Worm (Caenorhabditis elegans) whole organism, L2 larva: ENCODE data around the gene vps-11.

ENCODE experiments used
- C34F6.9 ChIP-seq: fragments of 150-350 bp; optimal IDR thresholded peaks from 2 replicates; lab custom pipeline; 2014; ENCODE audit warnings: missing biosample characterization, missing genetic modification characterization
- F13H6.1 ChIP-seq: sonication (generic microtip); optimal IDR thresholded peaks from 2 replicates; lab custom pipeline; 2016; ENCODE audit warnings: missing genetic modification characterization, missing compliant biosample characterization
- R02D3.7 ChIP-seq: fragments of 150-350 bp; optimal IDR thresholded peaks from 2 replicates; lab custom pipeline; 2014; ENCODE audit warnings: missing biosample characterization, missing genetic modification characterization
- Y55F3AM.14 ChIP-seq: fragments of 200-800 bp; sonication (Bioruptor generic); optimal IDR thresholded peaks from 2 replicates; lab custom pipeline; 2018; ENCODE audit warnings: mild to moderate bottlenecking, missing genetic modification characterization, missing compliant biosample characterization
- ZK546.5 ChIP-seq: sonication (generic microtip); optimal IDR thresholded peaks from 2 replicates; lab custom pipeline; 2017; ENCODE audit warnings: missing biosample characterization, missing genetic modification characterization
- alr-1 ChIP-seq: fragments of 150-350 bp; optimal IDR thresholded peaks from 2 replicates; lab custom pipeline; 2014; ENCODE audit warnings: missing biosample characterization, missing genetic modification characterization
- aly-2 ChIP-seq: fragments of 150-350 bp; optimal IDR thresholded peaks from 2 replicates; lab custom pipeline; 2014; ENCODE audit warnings: missing biosample characterization, missing genetic modification characterization
- ama-1 ChIP-seq: fragments of 150-350 bp; optimal IDR thresholded peaks from 2 replicates; lab custom pipeline; 2018; ENCODE audit warnings: inconsistent platforms
- blmp-1 ChIP-seq: sonication (generic microtip); optimal IDR thresholded peaks from 2 replicates; lab custom pipeline; 2017; ENCODE audit warnings: missing genetic modification characterization, mild to moderate bottlenecking, missing compliant biosample characterization, antibody characterized with exemption, moderate library complexity; ENCODE audit not compliant: insufficient read depth
- crh-2 ChIP-seq: sonication (generic microtip); optimal IDR thresholded peaks from 2 replicates; lab custom pipeline; 2017; ENCODE audit warnings: missing biosample characterization, missing genetic modification characterization
- dmd-4 ChIP-seq: sonication (generic microtip); optimal IDR thresholded peaks from 2 replicates; lab custom pipeline; 2017; ENCODE audit warnings: missing biosample characterization, missing genetic modification characterization
- egl-27 ChIP-seq: sonication (generic microtip); optimal IDR thresholded peaks from 3 replicates; lab custom pipeline; 2017; ENCODE audit warnings: missing biosample characterization, missing genetic modification reagents, missing genetic modification characterization
- elt-1 ChIP-seq: fragments of 150-350 bp; optimal IDR thresholded peaks from 2 replicates; lab custom pipeline; 2014; ENCODE audit warnings: missing biosample characterization, missing genetic modification characterization
- elt-3 ChIP-seq: sonication (generic microtip); optimal IDR thresholded peaks from 2 replicates; lab custom pipeline; 2017; ENCODE audit warnings: missing biosample characterization, missing genetic modification characterization
- fos-1 ChIP-seq: fragments of 150-350 bp; optimal IDR thresholded peaks from 2 replicates; lab custom pipeline; 2014; ENCODE audit warnings: missing biosample characterization, missing genetic modification characterization
- gmeb-1 ChIP-seq: fragments of 150-350 bp; optimal IDR thresholded peaks from 2 replicates; lab custom pipeline; 2014; ENCODE audit warnings: missing biosample characterization, missing genetic modification characterization
- lin-13 ChIP-seq: fragments of 150-350 bp; optimal IDR thresholded peaks from 2 replicates; lab custom pipeline; 2014; ENCODE audit warnings: missing biosample characterization, missing genetic modification reagents, missing genetic modification characterization
- lin-39 ChIP-seq: fragments of 150-350 bp; optimal IDR thresholded peaks from 2 replicates; lab custom pipeline; 2014; ENCODE audit warnings: missing biosample characterization, missing genetic modification reagents, missing genetic modification characterization
- lsy-2 ChIP-seq, 2 experiments: fragments of 150-350 bp in 1 of 2; sonication (generic microtip) in 1 of 2; optimal IDR thresholded peaks; 2 replicates each; lab custom pipeline; 2014 to 2017; ENCODE audit warnings: missing biosample characterization in 2 of 2, missing genetic modification characterization in 2 of 2
- mab-5 ChIP-seq: fragments of 150-350 bp; optimal IDR thresholded peaks from 2 replicates; lab custom pipeline; 2014; ENCODE audit warnings: missing biosample characterization, missing genetic modification characterization
- mdl-1 ChIP-seq, 2 experiments: fragments of 150-350 bp in 1 of 2; sonication (generic microtip) in 1 of 2; optimal IDR thresholded peaks; 2 replicates each; lab custom pipeline; 2017; ENCODE audit warnings: missing biosample characterization in 2 of 2, missing genetic modification characterization in 2 of 2
- nhr-10 ChIP-seq: sonication (generic microtip); optimal IDR thresholded peaks from 2 replicates; lab custom pipeline; 2017; ENCODE audit warnings: missing biosample characterization, missing genetic modification characterization
- nhr-12 ChIP-seq: fragments of 150-350 bp; optimal IDR thresholded peaks from 2 replicates; lab custom pipeline; 2014; ENCODE audit warnings: missing biosample characterization, missing genetic modification characterization
- nhr-129 ChIP-seq: fragments of 150-350 bp; optimal IDR thresholded peaks from 2 replicates; lab custom pipeline; 2014; ENCODE audit warnings: missing biosample characterization, missing genetic modification characterization
- nhr-23 ChIP-seq: fragments of 150-350 bp; optimal IDR thresholded peaks from 2 replicates; lab custom pipeline; 2014; ENCODE audit warnings: missing biosample characterization, missing genetic modification reagents, missing genetic modification characterization
- nhr-25 ChIP-seq: fragments of 150-350 bp; sonication (generic microtip); optimal IDR thresholded peaks from 3 replicates; lab custom pipeline; 2014; ENCODE audit warnings: missing biosample characterization, missing genetic modification characterization
- nhr-6 ChIP-seq: fragments of 150-350 bp; optimal IDR thresholded peaks from 2 replicates; lab custom pipeline; 2014; ENCODE audit warnings: missing biosample characterization, missing genetic modification characterization
- nhr-77 ChIP-seq: fragments of 150-350 bp; optimal IDR thresholded peaks from 2 replicates; lab custom pipeline; 2014; ENCODE audit warnings: missing biosample characterization, missing genetic modification characterization
- peb-1 ChIP-seq: fragments of 150-350 bp; optimal IDR thresholded peaks from 2 replicates; lab custom pipeline; 2014; ENCODE audit warnings: missing biosample characterization, missing genetic modification characterization
- skn-1 ChIP-seq: sonication (generic microtip); optimal IDR thresholded peaks from 2 replicates; lab custom pipeline; 2017; ENCODE audit warnings: missing biosample characterization, missing genetic modification characterization
- sma-9 ChIP-seq, 2 experiments: fragments of 150-350 bp in 1 of 2; sonication (generic microtip) in 1 of 2; optimal IDR thresholded peaks; 2 replicates each; lab custom pipeline; 2014 to 2016; ENCODE audit warnings: missing genetic modification characterization in 2 of 2, mild to moderate bottlenecking in 1 of 2, missing biosample characterization in 1 of 2, missing compliant biosample characterization in 1 of 2, missing genetic modification reagents in 1 of 2, moderate library complexity in 1 of 2
- snpc-4 ChIP-seq: fragments of 150-350 bp; optimal IDR thresholded peaks from 2 replicates; lab custom pipeline; 2014; ENCODE audit warnings: missing biosample characterization, missing genetic modification characterization
- zag-1 ChIP-seq: fragments of 150-350 bp; optimal IDR thresholded peaks from 2 replicates; lab custom pipeline; 2014; ENCODE audit warnings: missing biosample characterization, missing genetic modification characterization
- ztf-1 ChIP-seq: fragments of 200-800 bp; sonication (Bioruptor generic); conservative IDR thresholded peaks from 2 replicates; pipeline ENCODE4 v1.3.6; 2022; ENCODE audit warnings: missing genetic modification characterization, missing compliant biosample characterization

vps-11 gene

ce11 chrII:10766773-10767172, 26.5 kb downstream of the vps-11 start:
- TF ChIP-seq nhr-6 (no peak), egl-27 (tag; lab: Kevin White, UChicago) (no peak), aly-2 (no peak), F13H6.1 (tag; lab: Kevin White, UChicago) (no peak), crh-2 (tag; lab: Kevin White, UChicago) (no peak)

ce11 chrII:10765238-10765637, 28.1 kb downstream of the vps-11 start:
- no peak for TF ChIP-seq elt-3 (tag; lab: Kevin White, UChicago)
- TF ChIP-seq R02D3.7 (tag; lab: Kevin White, UChicago), result no peak
- TF ChIP-seq mdl-1 (tag; optimal IDR thresholded peaks at IDR 0.05; lab: Kevin White, UChicago), result no peak

DNA sequence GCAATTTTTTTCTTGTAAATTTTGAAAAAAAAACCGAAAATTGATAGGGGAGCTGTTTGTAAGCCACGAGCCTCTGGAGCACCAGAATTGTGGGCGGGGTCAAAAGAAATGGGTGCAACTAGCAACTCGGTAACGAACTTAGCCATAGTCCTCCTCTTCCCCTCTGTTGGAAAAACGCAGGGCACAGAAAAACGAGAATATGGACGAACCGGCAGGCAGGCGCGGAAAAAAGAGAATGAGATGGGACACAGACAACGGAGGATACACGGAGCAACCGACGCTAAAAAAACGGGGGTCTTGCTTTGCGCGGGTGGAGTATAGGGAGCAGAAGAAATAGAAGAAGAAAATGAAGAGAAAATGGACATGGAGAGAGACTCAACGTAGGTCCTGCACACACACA, 31.6 kb downstream of the vps-11 start:
- TF ChIP-seq peb-1 (tag; lab: Kevin White, UChicago), result no peak
- no peak for TF ChIP-seq snpc-4 (tag; lab: Kevin White, UChicago)
- no peak for TF ChIP-seq lin-13
- TF ChIP-seq F13H6.1 (tag; lab: Kevin White, UChicago), result no peak
- TF ChIP-seq sma-9 (GFP tag; optimal IDR thresholded peaks at IDR 0.05; lab: Kevin White, UChicago), result no peak
- TF ChIP-seq sma-9 (tag; optimal IDR thresholded peaks at IDR 0.05; lab: Kevin White, UChicago), result no peak

DNA sequence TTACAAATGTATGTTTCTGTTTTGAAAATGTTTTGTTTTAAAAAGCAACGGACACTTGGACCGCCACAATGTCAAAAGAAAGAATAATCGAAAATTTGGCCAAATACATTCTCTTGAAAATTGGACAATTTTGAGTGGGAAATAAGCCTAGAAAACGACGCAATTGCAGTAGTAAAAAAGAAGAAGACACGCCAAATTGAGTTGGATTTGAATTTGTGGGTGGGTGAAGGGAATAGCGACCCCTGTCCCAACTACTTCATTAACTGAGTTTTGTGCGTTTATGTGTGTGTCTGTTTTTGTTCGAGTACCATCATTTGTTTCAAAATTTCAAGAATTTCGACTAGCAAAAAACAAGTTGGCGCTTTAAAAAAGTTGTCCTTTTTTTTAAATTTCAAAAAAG, 32.5 kb downstream of the vps-11 start:
- TF ChIP-seq lin-39, result no peak
- no peak for TF ChIP-seq zag-1 (tag; lab: Kevin White, UChicago)
- no peak for TF ChIP-seq nhr-129 (tag; lab: Kevin White, UChicago)
- no peak for TF ChIP-seq nhr-10 (tag; lab: Kevin White, UChicago)
- TF ChIP-seq blmp-1 (tag; lab: Kevin White, UChicago), result no peak

DNA sequence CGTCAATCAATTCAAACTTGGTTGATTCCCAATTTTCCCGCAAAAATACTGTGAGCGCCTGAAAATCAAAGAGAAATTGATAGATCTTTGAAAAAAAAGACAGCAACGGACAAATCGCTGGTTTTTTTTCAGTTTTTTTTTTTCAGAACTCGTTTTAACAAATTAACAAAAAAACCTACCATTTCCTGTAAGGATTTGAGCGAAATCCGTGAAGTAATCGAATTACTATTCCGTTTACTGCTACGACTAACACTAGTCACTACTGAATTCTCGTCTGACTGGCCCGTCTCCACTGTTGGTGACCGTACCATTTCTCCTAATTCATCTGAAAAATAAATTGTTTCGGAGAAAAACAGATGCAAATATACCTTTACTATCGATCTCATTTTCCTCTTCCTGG, 33.9 kb downstream of the vps-11 start:
- no peak for TF ChIP-seq skn-1 (tag; lab: Kevin White, UChicago)
- no peak for TF ChIP-seq alr-1 (tag; lab: Kevin White, UChicago)
- TF ChIP-seq aly-2, result no peak
- no peak for TF ChIP-seq nhr-12 (tag; lab: Kevin White, UChicago)
- TF ChIP-seq elt-3 (tag; lab: Kevin White, UChicago), result no peak
- no peak for TF ChIP-seq gmeb-1 (tag; lab: Kevin White, UChicago)
- no peak for TF ChIP-seq dmd-4
- TF ChIP-seq egl-27 (tag; lab: Kevin White, UChicago), result no peak
- no peak for TF ChIP-seq snpc-4 (tag; lab: Kevin White, UChicago)
- TF ChIP-seq nhr-6, result no peak
- TF ChIP-seq lin-13, result no peak
- TF ChIP-seq, all 48 proteins: peak for 0

DNA sequence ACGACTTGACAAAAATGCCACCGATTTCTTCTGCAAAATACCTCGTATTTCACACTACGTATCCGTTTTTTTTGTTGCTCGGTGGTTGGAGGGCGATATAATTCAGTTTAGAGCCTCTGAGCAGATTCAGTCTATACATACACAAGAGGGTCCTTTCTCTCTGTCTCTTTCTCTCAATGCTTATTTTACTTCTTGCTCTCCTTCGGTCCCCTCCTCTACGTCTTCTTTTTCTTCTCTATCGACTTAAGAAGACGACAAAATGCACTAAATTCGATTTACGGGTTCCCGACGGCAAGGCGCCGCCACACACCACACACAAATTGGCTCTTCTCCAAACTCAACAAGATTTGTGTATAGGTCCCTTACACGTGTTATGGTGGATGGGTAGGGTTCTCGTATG, 34.3 kb downstream of the vps-11 start:
- peak; percentile 18 for TF ChIP-seq F13H6.1 (tag; lab: Kevin White, UChicago)
- no peak for TF ChIP-seq snpc-4 (tag; lab: Kevin White, UChicago)
- peak; percentile 22 for TF ChIP-seq sma-9 (GFP tag; optimal IDR thresholded peaks at IDR 0.05; lab: Kevin White, UChicago)
- no peak for TF ChIP-seq sma-9 (tag; optimal IDR thresholded peaks at IDR 0.05; lab: Kevin White, UChicago)
- TF ChIP-seq dmd-4, result no peak

DNA sequence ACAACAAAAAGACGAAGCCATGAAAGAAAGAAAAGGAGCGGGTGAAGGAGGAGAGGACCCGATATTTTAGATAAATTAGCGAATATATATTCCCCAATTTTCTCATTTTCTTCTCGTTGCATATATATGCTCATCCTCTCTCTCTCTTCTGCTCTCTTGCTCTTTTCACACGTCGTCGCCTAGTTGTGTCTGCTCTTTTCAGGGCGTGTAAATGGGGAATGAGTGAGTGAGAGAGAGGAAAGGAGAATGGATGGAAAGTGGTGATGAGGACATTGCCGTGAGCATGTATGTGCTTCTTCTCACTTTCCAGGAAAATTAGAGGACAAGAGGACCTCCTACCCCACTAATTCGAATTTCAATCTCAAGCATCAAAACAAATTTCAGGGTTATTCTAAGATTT, 37.8 kb downstream of the vps-11 start:
- no peak for TF ChIP-seq elt-3 (tag; lab: Kevin White, UChicago)
- TF ChIP-seq lsy-2 (tag; optimal IDR thresholded peaks at IDR 0.05; lab: Kevin White, UChicago), result no peak
- TF ChIP-seq nhr-6, result no peak
- no peak for TF ChIP-seq Y55F3AM.14 (GFP tag; lab: Kevin White, UChicago)
- TF ChIP-seq nhr-23 (tag; lab: Kevin White, UChicago), result no peak
- no peak for TF ChIP-seq elt-1 (tag; lab: Kevin White, UChicago)
- no peak for TF ChIP-seq gmeb-1 (tag; lab: Kevin White, UChicago)
- no peak for TF ChIP-seq fos-1 (tag; lab: Kevin White, UChicago)
- no peak for TF ChIP-seq blmp-1 (tag; lab: Kevin White, UChicago)
- TF ChIP-seq ZK546.5 (tag; lab: Kevin White, UChicago), result no peak
- no peak for TF ChIP-seq nhr-77
- no peak for TF ChIP-seq ama-1
- no peak for TF ChIP-seq mab-5
- TF ChIP-seq ztf-1, result no peak
- no peak for TF ChIP-seq alr-1 (tag; lab: Kevin White, UChicago)
- TF ChIP-seq nhr-25 (tag; lab: Kevin White, UChicago), result no peak
- peak; percentile 36 for TF ChIP-seq C34F6.9 (tag; lab: Kevin White, UChicago)
- no peak for TF ChIP-seq lin-13
- TF ChIP-seq crh-2 (tag; lab: Kevin White, UChicago), result peak; percentile 5
- TF ChIP-seq egl-27 (tag; lab: Kevin White, UChicago), result no peak
- TF ChIP-seq aly-2, result no peak
- TF ChIP-seq nhr-129 (tag; lab: Kevin White, UChicago), result peak; percentile 28
- no peak for TF ChIP-seq nhr-10 (tag; lab: Kevin White, UChicago)
- TF ChIP-seq, all 48 proteins: peak for 3
